Fruit fly (Drosophila melanogaster): ENCODE measurements around the gene CG6495.

The CG6495 gene

DNA sequence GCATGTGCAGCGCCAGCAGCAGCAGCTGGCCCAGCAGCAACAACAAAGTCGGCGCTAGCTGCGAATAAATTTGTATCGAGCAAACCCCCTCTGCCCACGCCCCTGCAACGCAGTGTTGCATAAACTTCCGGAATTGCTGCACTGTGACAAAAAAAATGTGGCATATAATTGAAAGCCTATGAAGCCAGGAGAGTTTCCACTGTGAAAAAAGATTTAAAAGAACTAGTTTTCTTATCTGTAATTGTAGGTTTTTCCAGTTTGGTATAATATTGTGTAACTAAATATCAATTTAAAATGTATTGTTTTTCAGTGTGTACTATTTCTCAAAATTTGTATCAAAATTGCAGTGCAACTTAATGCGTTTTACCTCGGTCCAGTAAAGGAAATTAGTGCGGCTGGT lies 12.7 kb upstream of the CG6495 start (continued):
- no peak for TF ChIP-seq Lhr (GFP tag; optimal IDR thresholded peaks at IDR 0.05)
- no peak for TF ChIP-seq CG31441 (GFP tag; IDR thresholded peaks at IDR 0.05)
- TF ChIP-seq hkb (optimal IDR thresholded peaks at IDR 0.05): no peak
- 0 out of 2 replicates have a peak, but pooled peaks have one; percentile 13 for TF ChIP-seq hkb (GFP tag; IDR thresholded peaks at IDR 0.05)
- no peak for TF ChIP-seq Stat92E (GFP tag; optimal IDR thresholded peaks at IDR 0.05)
- no peak for TF ChIP-seq yki (optimal IDR thresholded peaks at IDR 0.05)
- no peak for TF ChIP-seq CG9876 (GFP tag; optimal IDR thresholded peaks at IDR 0.05)
- TF ChIP-seq nerfin-2 (GFP tag; IDR thresholded peaks at IDR 0.05; ENCODE audit: partially characterized antibody): no peak
- no peak for TF ChIP-seq ken (GFP tag; IDR thresholded peaks at IDR 0.05)
- no peak for TF ChIP-seq CG11723 (GFP tag; optimal IDR thresholded peaks at IDR 0.05)
- no peak for TF ChIP-seq CG42726 (GFP tag; IDR thresholded peaks at IDR 0.05; ENCODE audit: partially characterized antibody)
- TF ChIP-seq ERR (GFP tag; optimal IDR thresholded peaks at IDR 0.05): no peak
- TF ChIP-seq sqz (GFP tag; optimal IDR thresholded peaks at IDR 0.05): no peak
- TF ChIP-seq btn (GFP tag; optimal IDR thresholded peaks at IDR 0.05): no peak
- no peak for TF ChIP-seq CG13287 (GFP tag; IDR thresholded peaks at IDR 0.05; ENCODE audit: partially characterized antibody)
- no peak for TF ChIP-seq CG6854 (GFP tag; optimal IDR thresholded peaks at IDR 0.05)
- TF ChIP-seq Dbx (GFP tag; IDR thresholded peaks at IDR 0.05): no peak
- no peak for TF ChIP-seq gfzf (GFP tag; optimal IDR thresholded peaks at IDR 0.05)
- no peak for TF ChIP-seq BtbVII (GFP tag; optimal IDR thresholded peaks at IDR 0.05)
- TF ChIP-seq CG10543 (GFP tag; optimal IDR thresholded peaks at IDR 0.05): no peak
- TF ChIP-seq grau (tag; optimal IDR thresholded peaks at IDR 0.05): no peak
- TF ChIP-seq kay (GFP tag; optimal IDR thresholded peaks at IDR 0.05): no peak
- no peak for TF ChIP-seq dmrt11E (tag; optimal IDR thresholded peaks at IDR 0.05)
- no peak for TF ChIP-seq eve (GFP tag; optimal IDR thresholded peaks at IDR 0.05)
- no peak for TF ChIP-seq CG1529 (GFP tag; optimal IDR thresholded peaks at IDR 0.05)
- 0 out of 2 replicates have a peak, but pooled peaks have one; percentile 5 for TF ChIP-seq CG14667 (GFP tag; IDR thresholded peaks at IDR 0.05)
- TF ChIP-seq tup (GFP tag; optimal IDR thresholded peaks at IDR 0.05): no peak
- no peak for TF ChIP-seq Hr78 (GFP tag; optimal IDR thresholded peaks at IDR 0.05)
- TF ChIP-seq CG13624 (GFP tag; optimal IDR thresholded peaks at IDR 0.05): no peak
- peak; percentile 5 for TF ChIP-seq az2 (GFP tag; optimal IDR thresholded peaks at IDR 0.05)
- no peak for TF ChIP-seq CG13296 (GFP tag; optimal IDR thresholded peaks at IDR 0.05)
- no peak for TF ChIP-seq prd (optimal IDR thresholded peaks at IDR 0.05)
- peak; percentile 34; the same call in 2 of the 3 replicates for TF ChIP-seq prd (GFP tag; IDR thresholded peaks at IDR 0.05)
- no peak for TF ChIP-seq bab2 (GFP tag; optimal IDR thresholded peaks at IDR 0.05)
- TF ChIP-seq ci (GFP tag; IDR thresholded peaks at IDR 0.05): peak; percentile 49; the same call in 2 of the 3 replicates
- TF ChIP-seq cato (GFP tag; optimal IDR thresholded peaks at IDR 0.05; ENCODE audit: borderline replicate concordance): no peak
- peak; percentile 11 for TF ChIP-seq CG30403 (GFP tag; optimal IDR thresholded peaks at IDR 0.05)
- no peak for TF ChIP-seq Nf-YC (tag; optimal IDR thresholded peaks at IDR 0.05)
- peak; percentile 78 for TF ChIP-seq CG5180 (GFP tag; optimal IDR thresholded peaks at IDR 0.05)
- peak; percentile 4 for TF ChIP-seq Asciz (GFP tag; optimal IDR thresholded peaks at IDR 0.05)
- no peak for TF ChIP-seq otp (GFP tag; IDR thresholded peaks at IDR 0.05)
- TF ChIP-seq bigmax (GFP tag; optimal IDR thresholded peaks at IDR 0.05): no peak
- TF ChIP-seq ac (GFP tag; optimal IDR thresholded peaks at IDR 0.05): no peak
- TF ChIP-seq Hand (GFP tag; optimal IDR thresholded peaks at IDR 0.05): no peak
- peak; percentile 16 for TF ChIP-seq CG10979 (tag; optimal IDR thresholded peaks at IDR 0.05)
- TF ChIP-seq sisA (GFP tag; IDR thresholded peaks at IDR 0.05): peak; percentile 40; the same call in 1 of the 2 replicates
- no peak for TF ChIP-seq sima (GFP tag; optimal IDR thresholded peaks at IDR 0.05)
- TF ChIP-seq CG43689 (GFP tag; IDR thresholded peaks at IDR 0.05): no peak
- TF ChIP-seq CG11696 (GFP tag; IDR thresholded peaks at IDR 0.05): no peak
- no peak for TF ChIP-seq CG11085 (GFP tag; IDR thresholded peaks at IDR 0.05)
- no peak for TF ChIP-seq Dfd (GFP tag; optimal IDR thresholded peaks at IDR 0.05)
- no peak for TF ChIP-seq seq (GFP tag; IDR thresholded peaks at IDR 0.05)
